Fruit fly (Drosophila melanogaster) S2 (cell line): ENCODE data around the gene CG17118.

Experiments
- CG8478 ChIP-seq: fragments of >200 bp; optimal IDR thresholded peaks from 2 replicates; lab custom pipeline; 2018
- CTCF ChIP-seq, 2 experiments: fragments of >200 bp; optimal IDR thresholded peaks; 2 replicates each; lab custom pipeline; 2018

CG17118 gene

DNA sequence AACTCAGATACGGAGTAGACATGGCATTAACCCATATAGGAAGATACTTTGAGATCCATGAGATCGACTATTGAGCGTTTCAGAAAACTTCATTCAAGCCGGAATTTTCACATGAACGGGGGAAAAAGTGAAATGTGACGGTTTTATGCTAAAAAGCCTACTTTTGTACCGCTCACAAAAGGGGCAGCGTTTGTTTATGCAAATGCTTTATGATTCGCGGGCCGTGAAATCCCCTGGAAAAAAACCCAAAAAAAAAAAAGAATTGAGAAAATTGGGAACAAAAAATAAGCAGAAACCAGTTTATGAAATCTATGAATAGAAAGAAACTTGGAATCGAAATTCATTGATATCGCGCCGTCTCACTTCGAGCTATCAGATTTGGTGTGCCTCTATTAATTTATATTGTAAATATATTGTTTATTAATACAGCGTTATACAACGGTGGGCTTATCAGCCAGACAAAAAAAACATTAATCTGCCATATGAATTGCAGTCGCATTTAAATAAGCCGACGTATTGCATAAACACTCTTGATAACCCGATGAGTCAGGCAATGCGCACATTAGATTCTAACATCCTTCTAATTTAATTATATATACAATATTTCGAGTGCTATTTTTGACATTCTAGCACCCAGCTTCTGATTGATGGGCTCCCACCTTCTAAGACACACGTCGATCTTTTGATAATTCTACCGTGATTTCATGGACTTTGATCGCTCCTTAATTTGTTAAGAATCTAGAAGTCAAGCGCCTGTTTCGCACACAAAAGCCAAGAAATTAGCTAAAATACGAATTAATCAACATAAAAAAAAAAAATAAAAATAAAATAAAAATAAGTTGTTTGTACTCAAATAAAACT is 19.8 kb downstream of the CG17118 start:
- no peak for TF ChIP-seq CG8478
- no peak for TF ChIP-seq CTCF (optimal IDR thresholded peaks at IDR 0.05; lab: Kevin White, UChicago)

DNA sequence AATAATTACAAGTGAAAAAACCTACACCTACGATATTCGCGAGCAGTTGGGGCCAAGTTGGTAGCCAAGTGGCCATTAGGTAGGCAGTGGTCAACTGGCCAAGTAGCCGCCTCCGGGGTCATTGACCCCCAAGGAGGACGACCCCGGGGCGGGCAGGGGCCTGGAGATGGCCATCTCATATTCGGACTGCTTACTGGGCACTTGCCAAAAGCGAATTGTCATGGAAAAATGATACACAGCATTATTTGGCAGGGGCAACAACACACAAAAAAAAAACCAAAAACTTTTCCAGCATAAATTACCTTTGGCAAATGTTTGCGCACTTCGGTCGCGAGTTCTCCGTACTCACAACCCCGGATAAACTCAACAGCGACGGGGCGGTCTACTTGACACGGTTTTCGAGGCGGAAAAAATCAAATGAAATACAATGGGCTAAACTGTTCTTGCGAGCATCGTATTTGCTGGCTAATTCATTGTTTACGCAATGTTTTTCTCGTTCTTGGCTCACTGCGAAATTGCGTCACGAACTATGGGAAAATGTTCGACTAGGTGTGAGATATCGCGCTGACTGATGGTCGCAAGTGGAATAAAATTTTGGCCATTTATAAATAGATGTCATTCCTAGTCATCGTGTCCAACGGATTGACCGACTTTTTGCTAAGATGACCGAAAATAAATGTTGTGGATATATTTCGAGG is 21.0 kb downstream of the CG17118 start:
- no peak for TF ChIP-seq CTCF (optimal IDR thresholded peaks at IDR 0.05; lab: Kevin White, UChicago)
- no peak for TF ChIP-seq CG8478

DNA sequence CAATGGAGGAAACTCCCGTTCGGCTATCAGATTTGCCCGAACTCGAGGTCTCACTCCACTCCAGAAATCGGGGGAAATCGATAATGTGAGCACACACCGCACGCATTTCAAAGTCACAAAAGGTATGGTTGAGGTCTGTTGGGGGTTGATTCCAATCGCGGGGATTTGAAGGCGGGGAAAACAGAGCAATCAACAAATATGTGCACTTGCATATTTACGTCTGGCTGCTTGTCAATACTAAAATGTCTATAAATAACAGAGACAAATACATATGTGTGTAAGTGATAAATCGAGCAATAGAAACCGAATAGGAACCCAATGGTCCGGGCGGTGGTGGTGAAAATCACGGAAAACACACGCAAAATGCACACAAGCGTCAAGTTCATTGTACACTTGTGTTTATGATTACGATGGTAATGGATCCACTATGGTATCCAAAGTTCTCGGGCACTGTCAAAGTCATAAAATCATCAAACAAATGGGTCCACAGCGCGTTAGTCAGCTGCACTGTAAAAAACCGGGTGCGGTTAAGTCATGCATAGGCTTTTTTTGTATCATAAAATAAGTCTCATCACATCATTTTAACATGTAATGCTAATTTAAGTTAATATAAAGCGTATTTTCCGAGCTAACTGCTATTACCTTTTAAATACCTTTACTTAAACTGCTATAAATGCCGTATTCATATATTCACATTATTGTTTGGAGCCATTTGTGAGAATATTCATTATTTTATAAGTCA is 22.0 kb downstream of the CG17118 start:
- TF ChIP-seq CTCF (optimal IDR thresholded peaks at IDR 0.05; lab: Kevin White, UChicago) (no peak), CG8478 (no peak)

DNA sequence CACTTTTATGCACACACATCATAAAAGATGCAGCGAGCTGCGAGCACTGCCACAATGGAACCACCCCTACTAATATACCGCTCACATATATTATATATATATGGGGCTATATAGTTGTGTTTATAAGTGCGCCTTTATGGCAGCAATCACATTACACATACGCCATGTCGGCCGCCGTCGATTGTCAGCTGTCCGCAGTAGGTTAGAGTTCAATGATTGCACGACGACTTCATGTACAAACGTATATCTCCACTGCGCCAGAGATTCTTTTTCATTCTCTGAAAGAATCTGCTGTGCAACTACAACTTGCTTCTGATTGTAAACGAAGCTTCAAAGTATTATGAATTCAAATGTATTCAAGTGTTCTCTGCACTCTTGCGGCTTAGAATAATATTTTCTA is 22.6 kb downstream of the CG17118 start:
- TF ChIP-seq CTCF (optimal IDR thresholded peaks at IDR 0.05; lab: Kevin White, UChicago) (no peak), CG8478 (no peak)

DNA sequence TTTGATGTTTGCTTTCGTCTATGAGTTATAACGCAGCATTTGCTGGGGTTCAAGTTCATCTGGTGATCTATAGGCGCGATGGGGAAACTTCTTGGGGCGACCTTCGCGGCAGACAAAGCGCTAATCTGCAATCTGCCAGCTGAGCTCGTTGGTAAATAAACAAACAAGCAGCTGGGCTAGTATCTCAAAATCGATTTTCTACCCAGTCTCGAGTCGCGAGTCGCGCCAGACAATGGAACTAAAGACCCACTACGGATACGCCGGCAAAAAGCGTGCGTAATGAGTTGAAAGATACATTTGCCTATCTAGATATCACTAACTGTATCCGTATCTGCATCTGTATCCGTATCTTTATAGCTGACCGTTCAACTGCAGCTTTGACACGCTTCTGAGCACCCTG is 23.6 kb downstream of the CG17118 start:
- TF ChIP-seq CTCF (optimal IDR thresholded peaks at IDR 0.05; lab: Kevin White, UChicago): no peak

DNA sequence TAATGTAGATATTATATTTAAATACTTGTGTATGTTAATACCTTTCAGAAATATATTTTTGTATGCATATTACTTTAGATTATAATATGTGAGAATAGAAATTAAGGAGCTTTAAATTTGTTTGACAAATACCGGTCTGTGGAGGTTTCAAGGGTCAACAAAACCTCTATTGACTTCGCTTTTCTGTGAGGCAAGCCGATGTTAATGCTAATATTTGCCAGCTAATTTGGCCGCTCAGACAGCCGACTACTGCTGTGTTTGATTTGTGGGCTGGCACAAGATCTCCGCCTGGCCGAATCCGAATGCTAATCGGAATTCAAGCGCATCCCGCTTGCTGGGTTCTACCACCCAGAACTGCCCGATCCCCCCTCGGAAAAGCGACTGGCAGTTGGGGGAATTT is 24.5 kb downstream of the CG17118 start:
- TF ChIP-seq CTCF (optimal IDR thresholded peaks at IDR 0.05; lab: Kevin White, UChicago): no peak
- TF ChIP-seq CG8478: no peak

DNA sequence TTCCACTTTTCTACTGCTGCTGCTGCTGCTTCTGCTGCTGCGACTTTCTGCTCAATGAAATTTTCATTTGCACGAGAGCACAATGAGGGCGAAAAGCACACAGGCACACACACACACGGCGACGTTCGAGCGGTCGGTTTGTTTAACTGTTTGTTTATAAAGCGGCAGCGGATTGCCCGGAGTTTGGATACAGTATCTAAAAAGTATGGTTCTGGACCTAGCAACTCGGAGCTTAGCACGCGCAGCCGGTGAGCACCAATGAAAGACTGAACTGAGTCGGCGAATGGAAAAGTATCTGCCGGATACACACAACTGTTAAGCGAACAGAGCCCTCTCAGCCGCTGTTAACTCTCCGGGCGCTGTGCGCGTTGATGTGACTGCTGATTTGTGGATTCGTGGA is 26.0 kb downstream of the CG17118 start, which contains the start of gene CG17124:
TSS of gene CG17124 (minus strand) at position 277 of the 400 bp plus-strand sequence.
- TF ChIP-seq CTCF (optimal IDR thresholded peaks at IDR 0.05; lab: Kevin White, UChicago): no peak
- no peak for TF ChIP-seq CG8478

DNA sequence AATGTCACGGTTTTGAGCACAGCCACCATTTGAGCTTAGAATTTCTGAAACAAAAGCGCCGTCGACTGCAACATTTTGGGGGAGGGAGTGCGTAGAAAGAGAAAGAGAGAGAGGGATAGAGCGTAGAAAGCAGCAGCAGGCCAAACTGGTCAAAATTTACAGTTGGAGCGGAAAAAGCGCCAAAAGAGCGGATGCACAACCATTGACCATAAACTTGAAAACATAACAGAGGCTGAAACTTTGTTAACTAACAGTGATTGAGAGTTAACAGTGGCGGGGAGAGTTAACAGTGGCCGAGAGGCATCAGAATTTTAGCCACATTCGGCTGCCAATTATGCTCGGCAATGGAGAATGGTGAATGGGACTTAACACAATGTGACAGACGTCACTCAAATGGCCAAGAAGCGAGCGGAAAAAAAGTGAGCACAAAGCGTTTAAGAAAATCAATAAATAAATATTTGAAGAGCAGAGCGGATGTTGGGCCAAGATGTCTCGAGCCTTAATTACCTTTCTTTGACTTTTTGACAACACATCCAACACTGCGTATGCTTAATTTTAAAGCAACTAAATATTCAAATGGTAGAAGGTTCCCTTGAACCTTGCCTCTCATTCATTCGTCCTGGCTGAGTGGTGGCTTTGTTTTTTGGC is 27.1 kb downstream of the CG17118 start:
- no peak for TF ChIP-seq CTCF (optimal IDR thresholded peaks at IDR 0.05; lab: Kevin White, UChicago)
- TF ChIP-seq CG8478: no peak

DNA sequence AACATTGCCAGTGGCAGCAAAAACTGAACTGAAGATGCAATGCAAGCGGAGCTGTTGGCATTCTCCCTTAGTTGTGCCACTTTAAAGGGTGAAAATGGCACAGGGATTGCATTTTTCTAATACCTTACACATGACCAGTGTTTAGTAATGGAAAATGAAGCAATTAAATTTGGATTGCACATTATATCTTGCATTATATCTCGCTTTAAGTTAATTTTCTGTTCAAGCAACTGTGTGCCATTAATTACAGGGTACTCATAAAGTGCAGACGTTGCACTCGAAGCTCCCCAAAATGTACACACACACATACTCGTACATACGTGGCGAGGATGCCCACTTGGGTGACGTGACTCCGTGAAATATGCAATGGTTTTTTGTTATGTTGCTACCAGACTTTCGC is 29.6 kb downstream of the CG17118 start:
- TF ChIP-seq CG8478 (no peak), CTCF (optimal IDR thresholded peaks at IDR 0.05; lab: Kevin White, UChicago) (no peak)

DNA sequence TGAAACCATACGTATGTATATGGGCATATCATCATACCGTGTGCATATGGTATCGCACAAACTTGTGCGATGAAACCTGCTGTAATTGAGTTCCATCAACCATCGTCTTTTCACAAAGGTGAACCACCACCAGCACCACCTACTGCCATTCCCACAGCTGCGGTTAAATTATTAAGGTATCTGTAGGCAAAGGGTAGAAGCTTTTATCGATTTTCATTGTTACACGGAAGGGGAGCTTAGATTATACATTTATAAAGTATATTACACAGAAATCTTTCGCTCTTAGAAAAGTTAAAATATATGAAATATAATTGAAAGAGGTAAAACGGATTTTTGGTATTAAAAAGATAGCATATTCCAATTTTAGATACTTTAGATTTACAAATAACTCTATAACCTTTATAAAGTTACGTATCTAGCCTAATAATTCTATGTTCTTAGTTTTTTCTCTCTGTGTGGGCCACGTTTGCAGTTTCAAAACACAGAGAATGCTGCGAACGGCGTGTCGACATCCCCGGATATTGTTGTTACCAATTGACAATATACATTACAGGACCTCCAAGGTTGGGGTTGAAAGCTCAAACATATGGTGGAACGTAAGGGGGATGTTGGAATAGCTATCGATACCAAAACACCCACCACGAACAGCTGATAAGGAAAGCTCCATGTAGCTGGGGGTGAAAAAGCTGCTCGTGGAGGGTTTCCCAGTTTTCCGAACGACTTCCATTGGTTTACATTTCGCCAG is 30.5 kb downstream of the CG17118 start, which contains the start of gene CG6495:
TSS of gene CG6495 (plus strand) at position 695 of the 745 bp plus-strand sequence.
- no peak for TF ChIP-seq CTCF (optimal IDR thresholded peaks at IDR 0.05; lab: Kevin White, UChicago)
- no peak for TF ChIP-seq CG8478

DNA sequence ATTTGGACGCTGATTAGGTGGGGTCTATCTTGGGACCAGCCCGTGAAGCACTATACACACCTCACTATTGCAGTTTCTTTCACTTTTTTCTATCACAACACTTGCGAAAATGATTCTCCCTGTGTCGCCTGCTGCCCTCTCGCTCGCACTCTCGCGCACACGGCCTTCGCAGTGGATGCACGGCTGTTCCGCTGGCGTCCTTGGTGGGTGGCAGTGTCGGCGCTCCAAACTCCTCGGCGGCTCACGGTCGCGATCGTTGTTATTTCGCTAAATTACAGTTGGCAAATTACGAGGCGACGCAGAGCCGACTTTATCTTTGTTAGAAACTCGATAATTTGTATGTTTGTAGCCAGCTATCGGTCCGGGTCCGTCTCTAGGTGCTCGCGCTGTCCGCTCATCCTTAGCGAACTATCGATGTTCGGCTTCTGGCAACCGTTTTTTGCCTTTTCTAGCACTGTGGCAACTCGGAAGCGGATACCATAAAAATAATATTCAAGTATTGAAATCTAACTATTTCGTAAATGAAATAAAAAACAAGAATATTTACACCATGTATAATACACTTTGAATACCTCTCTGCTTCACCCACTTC is 37.6 kb downstream of the CG17118 start, which contains the start of gene Ubc2:
TSS of gene Ubc2 (minus strand) at position 410 of the 592 bp plus-strand sequence.
- TF ChIP-seq CG8478 (no peak), CTCF (optimal IDR thresholded peaks at IDR 0.05; lab: Kevin White, UChicago) (peak in 1 of 2 experiments; percentile 28)

DNA sequence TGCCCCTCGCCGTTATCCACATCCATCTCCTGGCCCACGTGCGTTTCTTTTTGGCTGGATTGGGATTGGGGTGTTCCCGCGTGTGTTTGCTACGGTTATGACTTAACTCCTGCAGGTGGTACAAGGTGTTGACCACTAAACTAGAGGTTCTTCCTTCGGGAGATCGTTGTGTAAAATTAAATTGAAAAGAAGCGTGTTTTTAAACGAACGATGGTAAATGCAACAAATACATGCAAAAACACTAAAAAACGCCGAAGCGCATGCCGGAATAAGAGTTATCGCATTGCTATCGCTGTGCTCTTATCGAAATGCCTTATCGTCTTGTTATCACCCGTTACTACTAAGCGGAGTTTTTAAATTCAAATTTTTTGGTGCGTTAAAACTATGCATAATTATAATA is 39.7 kb downstream of the CG17118 start, which contains the start of gene CG6724:
TSS of gene CG6724 (minus strand) at position 245 of the 400 bp plus-strand sequence.
- TF ChIP-seq CTCF (optimal IDR thresholded peaks at IDR 0.05; lab: Kevin White, UChicago) (no peak), CG8478 (no peak)

DNA sequence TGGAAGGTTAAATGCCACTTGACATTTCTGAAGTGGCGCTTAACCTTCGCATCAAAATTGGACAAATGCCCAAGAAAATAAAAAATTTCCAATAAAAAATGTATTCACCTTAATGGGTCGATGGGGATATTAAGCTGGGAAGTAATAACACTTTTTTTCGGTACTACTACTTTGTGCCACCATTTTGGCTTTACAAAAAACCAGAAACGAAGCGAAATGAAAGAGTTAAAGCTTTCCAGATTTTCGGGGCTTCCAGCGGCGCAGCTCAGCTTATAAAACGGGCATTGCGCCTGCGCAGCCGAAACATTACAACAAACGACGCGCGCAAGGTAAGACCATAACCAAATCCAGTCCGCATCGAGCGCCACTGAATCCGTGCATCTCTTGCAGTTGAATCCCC is 40.5 kb downstream of the CG17118 start, which contains the start of gene CG17127:
TSS of gene CG17127 (plus strand) at position 301 of the 400 bp plus-strand sequence.
- no peak for TF ChIP-seq CTCF (optimal IDR thresholded peaks at IDR 0.05; lab: Kevin White, UChicago)

DNA sequence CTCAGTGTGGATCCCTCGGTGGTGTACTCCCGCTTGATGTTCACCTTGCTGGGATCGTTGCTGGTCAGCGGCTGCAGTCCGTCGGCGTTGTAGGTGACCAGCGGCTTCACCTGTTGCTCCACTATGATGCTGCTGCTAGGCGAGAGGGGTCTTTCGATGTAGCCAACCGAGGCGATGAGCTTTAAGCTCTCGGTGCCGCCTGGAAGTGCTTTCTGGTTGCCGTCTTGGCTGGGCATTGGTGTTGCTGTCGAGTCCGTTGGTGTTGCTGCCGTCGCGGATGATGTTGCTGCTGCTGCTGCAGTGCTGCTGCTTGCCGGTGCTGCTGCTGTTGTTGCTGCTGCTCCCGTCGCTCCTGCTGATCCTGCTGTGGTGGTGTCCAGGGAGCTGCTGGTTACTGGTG is 44.0 kb downstream of the CG17118 start:
- TF ChIP-seq CTCF (optimal IDR thresholded peaks at IDR 0.05; lab: Kevin White, UChicago): no peak
- TF ChIP-seq CG8478: no peak
